Worm (Caenorhabditis elegans): ENCODE measurements around the gene fbxb-64.

The fbxb-64 gene

ce11 chrV:19337333-19337732 lies 24.3 kb downstream of the fbxb-64 start:
- TF ChIP-seq him-1 (tag; optimal IDR thresholded peaks at IDR 0.05) = no peak
- TF ChIP-seq die-1 (tag; optimal IDR thresholded peaks at IDR 0.05) = no peak
- TF ChIP-seq ztf-25 (GFP tag; IDR thresholded peaks at IDR 0.05) = no peak
- TF ChIP-seq F55B11.4 (tag; optimal IDR thresholded peaks at IDR 0.05; ENCODE audit: borderline replicate concordance, insufficient read depth) = no peak
- no peak for TF ChIP-seq rcor-1 (GFP tag; IDR thresholded peaks at IDR 0.05)
- no peak for TF ChIP-seq ceh-100 (GFP tag; IDR thresholded peaks at IDR 0.05)
- TF ChIP-seq rec-8 (tag; optimal IDR thresholded peaks at IDR 0.05) = no peak
- no peak for TF ChIP-seq attf-5 (GFP tag; optimal IDR thresholded peaks at IDR 0.05)
- no peak for TF ChIP-seq tbp1 (GFP tag; optimal IDR thresholded peaks at IDR 0.05)
- TF ChIP-seq nhr-120 (GFP tag; IDR thresholded peaks at IDR 0.05) = no peak
- TF ChIP-seq C06A6.2 (GFP tag; conservative IDR thresholded peaks at IDR 0.05) = no peak
- no peak for TF ChIP-seq dox-1 (GFP tag; IDR thresholded peaks at IDR 0.05)
- TF ChIP-seq attf-6 (GFP tag; IDR thresholded peaks at IDR 0.05) = no peak
- no peak for TF ChIP-seq mel-28 (tag; optimal IDR thresholded peaks at IDR 0.05; ENCODE audit: borderline replicate concordance)
- TF ChIP-seq F10E7.11 (tag; optimal IDR thresholded peaks at IDR 0.05) = no peak
- TF ChIP-seq C17E4.6 (GFP tag; IDR thresholded peaks at IDR 0.05) = no peak
- no peak for TF ChIP-seq let-526 (GFP tag; IDR thresholded peaks at IDR 0.05)
- TF ChIP-seq K11D2.4 (GFP tag; IDR thresholded peaks at IDR 0.05) = no peak
- TF ChIP-seq pbrm-1 (GFP tag; IDR thresholded peaks at IDR 0.05) = no peak
- TF ChIP-seq ceh-91 (GFP tag; IDR thresholded peaks at IDR 0.05) = no peak

DNA sequence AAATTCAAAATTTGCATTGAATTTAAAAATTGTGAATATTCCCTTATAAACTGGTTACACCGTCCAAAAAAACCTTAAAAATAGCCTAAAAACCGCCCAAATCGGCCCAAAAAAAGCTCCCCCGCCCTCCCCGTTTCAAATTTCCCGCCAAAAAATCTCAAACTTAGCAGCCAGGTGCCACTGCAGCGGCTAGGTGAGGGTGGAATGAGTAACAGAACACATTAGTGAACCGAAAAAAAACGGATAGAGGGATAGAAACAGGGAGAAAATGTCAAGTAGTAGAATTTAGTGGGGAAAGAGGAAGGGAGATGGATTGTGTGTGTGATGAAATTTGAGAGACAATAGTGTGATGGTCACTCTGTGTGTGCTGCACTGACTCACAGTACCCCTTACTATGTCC lies 38.9 kb downstream of the fbxb-64 start:
- TF ChIP-seq snpc-1.3 (tag; optimal IDR thresholded peaks at IDR 0.05; ENCODE audit: insufficient read depth) (no peak), cebp-1 (GFP tag; IDR thresholded peaks at IDR 0.05) (no peak), cebp-1 (tag; optimal IDR thresholded peaks at IDR 0.05) (peak; percentile 6)

- TF ChIP-seq hrde-1 (tag; optimal IDR thresholded peaks at IDR 0.05; ENCODE audit: borderline replicate concordance) (no peak), lir-1 (GFP tag; conservative IDR thresholded peaks at IDR 0.05) (no peak), xnd-1 (tag; optimal IDR thresholded peaks at IDR 0.05) (no peak), ama-1 (optimal IDR thresholded peaks at IDR 0.05) (no peak), ama-1 (GFP tag; optimal IDR thresholded peaks at IDR 0.05) (no peak), nhr-179 (tag; optimal IDR thresholded peaks at IDR 0.05) (no peak), lsy-27 (tag; optimal IDR thresholded peaks at IDR 0.05; ENCODE audit: borderline replicate concordance, insufficient read depth) (no peak), lin-35 (GFP tag; optimal IDR thresholded peaks at IDR 0.05) (no peak), aptf-3 (GFP tag; IDR thresholded peaks at IDR 0.05) (no peak), pha-4 (tag; optimal IDR thresholded peaks at IDR 0.05) (no peak), somi-1 (GFP tag; optimal IDR thresholded peaks at IDR 0.05) (no peak), rpc-1 (optimal IDR thresholded peaks at IDR 0.05) (no peak), rpc-1 (tag; optimal IDR thresholded peaks at IDR 0.05) (no peak), dpff-1 (tag; optimal IDR thresholded peaks at IDR 0.05) (no peak), tlf-1 (GFP tag; optimal IDR thresholded peaks at IDR 0.05) (no peak), ceh-40 (GFP tag; IDR thresholded peaks at IDR 0.05) (no peak), efl-1 (GFP tag; optimal IDR thresholded peaks at IDR 0.05) (no peak), madf-10 (tag; optimal IDR thresholded peaks at IDR 0.05) (no peak), cebp-1 (GFP tag; IDR thresholded peaks at IDR 0.05) (no peak), cebp-1 (tag; optimal IDR thresholded peaks at IDR 0.05) (no peak)
These were observed 41.4 kb downstream of the fbxb-64 start for ce11 chrV:19354506-19354905.

Data from whole organism, young adult.